Fruit fly (Drosophila melanogaster) whole organism, embryonic: ENCODE results near the gene mTerf3.
A peak's percentile ranks its signal among the peaks of the same experiment; 100 is the strongest.

Source experiments
- B-H1 ChIP-seq: fragments of 200-800 bp; sonication (Bioruptor generic); IDR thresholded peaks from 3 replicates; pipeline ENCODE4 v1.3.6; 2022; ENCODE audit warnings: missing biosample characterization, missing genetic modification characterization
- Blimp-1 ChIP-seq: fragments of 200-800 bp; sonication (Bioruptor generic); optimal IDR thresholded peaks from 3 replicates; lab custom pipeline; 2018; ENCODE audit warnings: missing biosample characterization, missing genetic modification characterization, mild to moderate bottlenecking, moderate library complexity, missing genetic modification reagents
- CG10267 ChIP-seq: fragments of 200-800 bp; sonication (Bioruptor generic); optimal IDR thresholded peaks from 2 replicates; lab custom pipeline; 2018; ENCODE audit warnings: missing biosample characterization, mild to moderate bottlenecking, missing genetic modification characterization, moderate library complexity
- CG11085 ChIP-seq: fragments of 200-800 bp; sonication (Bioruptor generic); IDR thresholded peaks from 2 replicates; pipeline ENCODE4 v1.3.6; 2022; ENCODE audit warnings: missing biosample characterization, missing genetic modification characterization
- CG1647 ChIP-seq: fragments of 200-800 bp; sonication (Bioruptor generic); optimal IDR thresholded peaks from 3 replicates; lab custom pipeline; 2016; ENCODE audit warnings: missing biosample characterization, missing genetic modification characterization
- CG17829 ChIP-seq: fragments of 200-800 bp; optimal IDR thresholded peaks from 2 replicates; lab custom pipeline; 2019; ENCODE audit warnings: missing biosample characterization, mild to moderate bottlenecking, missing genetic modification characterization, moderate library complexity
- CG2116 ChIP-seq: fragments of 200-800 bp; sonication (Bioruptor generic); optimal IDR thresholded peaks from 3 replicates; lab custom pipeline; 2018; ENCODE audit warnings: missing biosample characterization, mild to moderate bottlenecking, missing genetic modification characterization
- CG2889 ChIP-seq: fragments of 200-800 bp; sonication (Bioruptor generic); IDR thresholded peaks from 3 replicates; pipeline ENCODE4 v1.3.6; 2022; ENCODE audit warnings: missing biosample characterization, missing genetic modification characterization
- CG30431 ChIP-seq: fragments of 200-800 bp; sonication (Bioruptor generic); optimal IDR thresholded peaks from 2 replicates; lab custom pipeline; 2017; ENCODE audit warnings: missing biosample characterization, missing genetic modification characterization
- CG31365 ChIP-seq: fragments of 200-800 bp; sonication (Bioruptor generic); optimal IDR thresholded peaks from 2 replicates; lab custom pipeline; 2018; ENCODE audit warnings: missing biosample characterization, mild to moderate bottlenecking, missing genetic modification characterization
- CG33557 ChIP-seq: fragments of 200-800 bp; sonication (Bioruptor generic); optimal IDR thresholded peaks from 2 replicates; lab custom pipeline; 2019; ENCODE audit warnings: missing biosample characterization, mild to moderate bottlenecking, missing genetic modification characterization, moderate library complexity
- CG3726 ChIP-seq: fragments of 200-800 bp; sonication (Bioruptor generic); IDR thresholded peaks from 3 replicates; pipeline ENCODE4, ENCODE4 v1.3.6; 2022; ENCODE audit warnings: missing biosample characterization, missing genetic modification characterization
- CG4360 ChIP-seq: fragments of 200-800 bp; sonication (Bioruptor generic); IDR thresholded peaks from 2 replicates; pipeline ENCODE4 v1.3.6; 2022; ENCODE audit warnings: missing biosample characterization, missing genetic modification characterization
- CG43689 ChIP-seq: fragments of 200-800 bp; sonication (Bioruptor generic); IDR thresholded peaks from 2 replicates; pipeline ENCODE4 v1.3.6; 2022; ENCODE audit warnings: missing biosample characterization, missing genetic modification characterization
- CG4820 ChIP-seq: fragments of 200-800 bp; sonication (Bioruptor generic); optimal IDR thresholded peaks from 3 replicates; lab custom pipeline; 2016; ENCODE audit warnings: missing biosample characterization, missing genetic modification characterization
- CG7372 ChIP-seq: fragments of 200-800 bp; sonication (Bioruptor generic); IDR thresholded peaks from 2 replicates; pipeline ENCODE4 v1.3.6; 2022; ENCODE audit warnings: missing biosample characterization, missing genetic modification characterization
- CG8089 ChIP-seq: fragments of 200-800 bp; sonication (Bioruptor generic); optimal IDR thresholded peaks from 3 replicates; lab custom pipeline; 2016; ENCODE audit warnings: missing biosample characterization, missing genetic modification characterization
- Dfd ChIP-seq, 2 experiments: fragments of >200 bp; optimal IDR thresholded peaks; 2 replicates each; lab custom pipeline; 2017; ENCODE audit warnings: missing biosample characterization in 2 of 2, missing genetic modification characterization in 2 of 2
- ERR ChIP-seq: fragments of 200-800 bp; sonication (Bioruptor generic); optimal IDR thresholded peaks from 2 replicates; lab custom pipeline; 2016; ENCODE audit warnings: missing biosample characterization, missing genetic modification characterization
- GATAe ChIP-seq: fragments of 200-800 bp; sonication (Bioruptor generic); conservative IDR thresholded peaks from 2 replicates; pipeline ENCODE4 v1.3.6; 2022; ENCODE audit warnings: missing biosample characterization, missing genetic modification characterization
- HLH3B ChIP-seq: fragments of 200-800 bp; sonication (Bioruptor generic); IDR thresholded peaks from 2 replicates; pipeline ENCODE4 v1.3.6; 2022; ENCODE audit warnings: missing biosample characterization, missing genetic modification characterization
- Hr51 ChIP-seq, 2 experiments: fragments of 200-800 bp; sonication (Bioruptor generic); optimal IDR thresholded peaks; 2 replicates in 1 of 2; 3 replicates in 1 of 2; lab custom pipeline; 2016 to 2018; ENCODE audit warnings: missing biosample characterization in 2 of 2, missing genetic modification characterization in 2 of 2, mild to moderate bottlenecking in 1 of 2, moderate library complexity in 1 of 2
- Meics ChIP-seq: fragments of 200-800 bp; sonication (Bioruptor generic); optimal IDR thresholded peaks from 2 replicates; lab custom pipeline; 2017; ENCODE audit warnings: missing biosample characterization, mild to moderate bottlenecking, missing genetic modification characterization
- Oaz ChIP-seq: fragments of 200-800 bp; sonication (Bioruptor generic); IDR thresholded peaks from 2 replicates; pipeline ENCODE4 v1.3.6; 2022; ENCODE audit warnings: missing biosample characterization, missing genetic modification characterization
- Rfx ChIP-seq: fragments of 200-800 bp; sonication (Bioruptor generic); IDR thresholded peaks from 2 replicates; pipeline ENCODE4 v1.3.6; 2022; ENCODE audit warnings: missing biosample characterization, missing genetic modification characterization
- Sox100B ChIP-seq: fragments of 200-800 bp; sonication (Bioruptor generic); optimal IDR thresholded peaks from 3 replicates; lab custom pipeline; 2018; ENCODE audit warnings: missing biosample characterization, mild to moderate bottlenecking, missing genetic modification characterization
- Stat92E ChIP-seq, 3 experiments: fragments of >200 bp in 2 of 3; fragments of 200-800 bp in 1 of 3; sonication (Bioruptor generic) in 1 of 3; optimal IDR thresholded peaks; 2 replicates each; lab custom pipeline; 2017 to 2019; ENCODE audit warnings: missing biosample characterization in 3 of 3, missing genetic modification characterization in 3 of 3, mild to moderate bottlenecking in 1 of 3, moderate library complexity in 1 of 3
- ac ChIP-seq: fragments of 200-800 bp; sonication (Bioruptor generic); optimal IDR thresholded peaks from 3 replicates; lab custom pipeline; 2017; ENCODE audit warnings: missing biosample characterization, mild to moderate bottlenecking, missing genetic modification characterization
- ara ChIP-seq: fragments of 200-800 bp; sonication (Bioruptor generic); IDR thresholded peaks from 2 replicates; pipeline ENCODE4 v1.3.6; 2022; ENCODE audit warnings: missing biosample characterization, missing genetic modification characterization
- cato ChIP-seq: fragments of 200-800 bp; sonication (Bioruptor generic); optimal IDR thresholded peaks from 2 replicates; lab custom pipeline; 2016; ENCODE audit warnings: missing biosample characterization, missing genetic modification characterization, borderline replicate concordance
- caup ChIP-seq: fragments of 200-800 bp; sonication (Bioruptor generic); optimal IDR thresholded peaks from 3 replicates; lab custom pipeline; 2017; ENCODE audit warnings: missing biosample characterization, mild to moderate bottlenecking, missing genetic modification characterization, moderate library complexity; ENCODE audit not compliant: severe bottlenecking
- crol ChIP-seq: fragments of 200-800 bp; sonication (Bioruptor generic); IDR thresholded peaks from 2 replicates; pipeline ENCODE4 v1.3.6; 2022; ENCODE audit warnings: missing biosample characterization, missing genetic modification characterization
- crp ChIP-seq, 2 experiments: fragments of 200-800 bp; sonication (Bioruptor generic); optimal IDR thresholded peaks; 2 replicates in 1 of 2; 3 replicates in 1 of 2; lab custom pipeline; 2017; ENCODE audit warnings: missing biosample characterization in 2 of 2, missing genetic modification characterization in 2 of 2, mild to moderate bottlenecking in 1 of 2, moderate library complexity in 1 of 2
- hkb ChIP-seq, 2 experiments: fragments of 200-800 bp in 1 of 2; fragments of >200 bp in 1 of 2; sonication (Bioruptor generic) in 1 of 2; IDR thresholded peaks in 1 of 2; optimal IDR thresholded peaks in 1 of 2; 2 replicates each; pipeline versions ENCODE4 v1.3.6 to Lab custom; 2017 to 2022; ENCODE audit warnings: missing biosample characterization in 1 of 2, missing genetic modification characterization in 1 of 2
- klu ChIP-seq: fragments of 200-800 bp; sonication (Bioruptor generic); IDR thresholded peaks from 2 replicates; pipeline ENCODE4 v1.3.6; 2022; ENCODE audit warnings: missing biosample characterization, missing genetic modification characterization
- kni ChIP-seq: fragments of 200-800 bp; sonication (Bioruptor generic); optimal IDR thresholded peaks from 3 replicates; lab custom pipeline; 2017; ENCODE audit warnings: mild to moderate bottlenecking, missing biosample characterization, missing genetic modification reagents, missing genetic modification characterization
- maf-S ChIP-seq: fragments of 200-800 bp; sonication (Bioruptor generic); optimal IDR thresholded peaks from 2 replicates; lab custom pipeline; 2016; ENCODE audit warnings: missing biosample characterization, missing genetic modification characterization
- mam ChIP-seq: fragments of 200-800 bp; sonication (Bioruptor generic); optimal IDR thresholded peaks from 3 replicates; lab custom pipeline; 2016; ENCODE audit warnings: missing biosample characterization, missing genetic modification characterization
- nom ChIP-seq: fragments of 200-800 bp; sonication (Bioruptor generic); optimal IDR thresholded peaks from 2 replicates; lab custom pipeline; 2017; ENCODE audit warnings: missing biosample characterization, missing genetic modification characterization, mild to moderate bottlenecking, moderate library complexity, missing genetic modification reagents
- prd ChIP-seq, 3 experiments: fragments of >200 bp in 2 of 3; fragments of 200-800 bp in 1 of 3; sonication (Bioruptor generic) in 1 of 3; optimal IDR thresholded peaks in 2 of 3; IDR thresholded peaks in 1 of 3; 2 replicates in 2 of 3; 3 replicates in 1 of 3; pipeline versions ENCODE4 v1.3.6 to Lab custom; 2017 to 2022; ENCODE audit warnings: missing biosample characterization in 1 of 3, missing genetic modification characterization in 1 of 3
- pros ChIP-seq: fragments of 200-800 bp; sonication (Bioruptor generic); optimal IDR thresholded peaks from 3 replicates; lab custom pipeline; 2019; ENCODE audit warnings: missing biosample characterization, mild to moderate bottlenecking, missing genetic modification characterization, moderate library complexity
- ro ChIP-seq: fragments of 200-800 bp; sonication (Bioruptor generic); IDR thresholded peaks from 2 replicates; pipeline ENCODE4 v1.3.6; 2022; ENCODE audit warnings: missing biosample characterization, missing genetic modification characterization
- sens ChIP-seq: fragments of 200-800 bp; sonication (Bioruptor generic); peaks from one replicate; lab custom pipeline; 2016; ENCODE audit warnings: missing biosample characterization, missing genetic modification characterization
- seq ChIP-seq: fragments of 200-800 bp; sonication (Bioruptor generic); IDR thresholded peaks from 2 replicates; pipeline ENCODE4 v1.3.6; 2022; ENCODE audit warnings: missing biosample characterization, missing genetic modification characterization
- sna ChIP-seq: fragments of 200-800 bp; sonication (Bioruptor generic); IDR thresholded peaks from 2 replicates; pipeline ENCODE4 v1.3.6; 2022; ENCODE audit warnings: missing biosample characterization, missing genetic modification characterization; ENCODE audit not compliant: partially characterized antibody
- sob ChIP-seq: fragments of 200-800 bp; sonication (Bioruptor generic); IDR thresholded peaks from 2 replicates; pipeline ENCODE4 v1.3.6; 2022; ENCODE audit warnings: missing biosample characterization, missing genetic modification characterization
- trem ChIP-seq: fragments of 200-800 bp; optimal IDR thresholded peaks from 3 replicates; lab custom pipeline; 2019; ENCODE audit warnings: missing biosample characterization, mild to moderate bottlenecking, missing genetic modification characterization, moderate library complexity
- ttk ChIP-seq: fragments of 200-800 bp; sonication (Bioruptor generic); IDR thresholded peaks from 2 replicates; pipeline ENCODE4 v2.1.2; 2022; ENCODE audit warnings: missing biosample characterization, missing genetic modification characterization
- wdn ChIP-seq: fragments of 200-800 bp; sonication (Bioruptor generic); IDR thresholded peaks from 2 replicates; pipeline ENCODE4 v1.3.6; 2022; ENCODE audit warnings: missing biosample characterization, missing genetic modification characterization

mTerf3 gene

DNA sequence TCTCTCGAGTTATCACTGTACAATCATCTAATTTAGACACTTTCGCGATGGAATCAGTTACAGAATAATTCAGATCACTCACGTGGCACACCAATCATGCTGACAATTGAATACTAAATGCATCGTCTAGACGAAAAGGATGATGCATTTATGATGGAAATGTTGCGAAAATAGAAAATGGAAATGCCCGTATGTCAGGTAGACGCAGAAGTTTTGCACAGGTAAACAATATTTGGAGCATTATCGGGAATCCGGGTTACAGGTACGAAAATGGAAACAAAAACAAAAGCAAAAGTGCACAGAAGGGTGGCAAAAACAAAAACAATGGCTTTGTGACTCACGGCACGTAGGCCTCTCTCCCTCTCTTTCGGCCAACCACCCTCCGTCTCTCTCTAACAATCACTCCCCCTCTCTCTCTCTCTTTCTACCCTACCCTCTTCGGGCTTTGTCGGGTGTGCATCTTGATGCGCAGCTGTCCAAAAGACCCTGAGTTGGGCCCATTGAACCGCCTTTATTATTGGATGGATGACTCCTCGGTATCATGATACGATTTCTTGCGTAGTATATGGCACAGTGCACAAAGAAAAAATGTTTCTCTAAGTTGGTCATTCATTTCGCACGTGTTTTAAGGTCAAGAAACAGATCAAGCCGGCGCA, 3.3 kb downstream of the mTerf3 start (continued):
- TF ChIP-seq Hr51 (GFP tag; optimal IDR thresholded peaks at IDR 0.05; lab: Kevin White, UChicago) (no peak), Blimp-1 (GFP tag; lab: Kevin White, UChicago) (no peak), wdn (GFP tag; lab: Robert Waterston, UW) (no peak), hkb (optimal IDR thresholded peaks at IDR 0.05; lab: Kevin White, UChicago) (no peak), hkb (GFP tag; IDR thresholded peaks at IDR 0.05; lab: Robert Waterston, UW) (peak; percentile 33; the same call in 1 of the 2 replicates), CG30431 (no peak), CG2116 (GFP tag; lab: Kevin White, UChicago) (no peak), ttk (GFP tag; lab: Robert Waterston, UW) (peak; percentile 63), kni (GFP tag; lab: Kevin White, UChicago) (peak; percentile 49), Meics (GFP tag; lab: Kevin White, UChicago) (no peak), CG8089 (GFP tag; lab: Kevin White, UChicago) (no peak), caup (GFP tag; lab: Kevin White, UChicago) (no peak), Dfd (GFP tag; optimal IDR thresholded peaks at IDR 0.05; lab: Kevin White, UChicago) (no peak), Rfx (no peak), trem (no peak), sna (GFP tag; lab: Robert Waterston, UW) (no peak), seq (GFP tag; lab: Robert Waterston, UW) (peak; percentile 63; the same call in 1 of the 2 replicates), ERR (no peak), CG1647 (GFP tag; lab: Kevin White, UChicago) (no peak), CG11085 (GFP tag; lab: Robert Waterston, UW) (no peak), ac (peak; percentile 2), pros (peak; percentile 94), B-H1 (no peak), sob (GFP tag; lab: Robert Waterston, UW) (no peak), CG10267 (tag; lab: Kevin White, UChicago) (no peak), cato (GFP tag; lab: Kevin White, UChicago) (no peak), GATAe (no peak), maf-S (GFP tag; lab: Kevin White, UChicago) (no peak), ro (GFP tag; lab: Robert Waterston, UW) (no peak), CG7372 (no peak), nom (GFP tag; lab: Kevin White, UChicago) (peak; percentile 27), ara (GFP tag; lab: Robert Waterston, UW) (no peak), CG3726 (GFP tag; lab: Robert Waterston, UW) (no peak), sens (peak; percentile 64), Stat92E (GFP tag; optimal IDR thresholded peaks at IDR 0.05; lab: Kevin White, UChicago) (no peak), CG31365 (tag; lab: Kevin White, UChicago) (no peak), CG17829 (no peak), CG2889 (no peak), crol (GFP tag; lab: Robert Waterston, UW) (peak; percentile 76), HLH3B (GFP tag; lab: Robert Waterston, UW) (no peak), CG4820 (GFP tag; lab: Kevin White, UChicago) (no peak), klu (GFP tag; lab: Robert Waterston, UW) (no peak), crp (GFP tag; optimal IDR thresholded peaks at IDR 0.05; lab: Kevin White, UChicago) (no peak), mam (GFP tag; lab: Kevin White, UChicago) (no peak), CG33557 (no peak), Oaz (GFP tag; lab: Robert Waterston, UW) (no peak), prd (optimal IDR thresholded peaks at IDR 0.05; lab: Kevin White, UChicago) (no peak), prd (GFP tag; IDR thresholded peaks at IDR 0.05; lab: Robert Waterston, UW) (no peak), Sox100B (no peak), CG43689 (GFP tag; lab: Robert Waterston, UW) (no peak), CG4360 (GFP tag; lab: Robert Waterston, UW) (peak; percentile 45; the same call in 1 of the 2 replicates)
